Worm (Caenorhabditis elegans): ENCODE results near the gene C42D4.18.

- TF ChIP-seq jun-1 (tag; optimal IDR thresholded peaks at IDR 0.05) (no peak), nhr-28 (tag; optimal IDR thresholded peaks at IDR 0.05) (no peak), snpc-4 (tag; optimal IDR thresholded peaks at IDR 0.05) (no peak), pqm-1 (tag; optimal IDR thresholded peaks at IDR 0.05) (no peak), efl-1 (optimal IDR thresholded peaks at IDR 0.05) (no peak), efl-1 (GFP tag; optimal IDR thresholded peaks at IDR 0.05 in 1 of 2) (no peak), unc-62 (GFP tag; optimal IDR thresholded peaks at IDR 0.05) (no peak), pax-3 (tag; optimal IDR thresholded peaks at IDR 0.05) (no peak), nhr-76 (tag; optimal IDR thresholded peaks at IDR 0.05) (no peak), aly-2 (tag; optimal IDR thresholded peaks at IDR 0.05) (no peak), sptf-1 (tag; optimal IDR thresholded peaks at IDR 0.05) (no peak), lin-13 (GFP tag; optimal IDR thresholded peaks at IDR 0.05) (no peak), nhr-237 (tag; optimal IDR thresholded peaks at IDR 0.05) (no peak), nhr-90 (tag; optimal IDR thresholded peaks at IDR 0.05; ENCODE audit: poor library complexity) (no peak), ama-1 (optimal IDR thresholded peaks at IDR 0.05) (no peak)
Observed at ce11 chrIV:7139143-7139542, 27.4 kb upstream of the C42D4.18 start.

Measured in whole organism, L1 larva.